Fruit fly (Drosophila melanogaster): ENCODE measurements around the gene Cad96Ca.

DNA sequence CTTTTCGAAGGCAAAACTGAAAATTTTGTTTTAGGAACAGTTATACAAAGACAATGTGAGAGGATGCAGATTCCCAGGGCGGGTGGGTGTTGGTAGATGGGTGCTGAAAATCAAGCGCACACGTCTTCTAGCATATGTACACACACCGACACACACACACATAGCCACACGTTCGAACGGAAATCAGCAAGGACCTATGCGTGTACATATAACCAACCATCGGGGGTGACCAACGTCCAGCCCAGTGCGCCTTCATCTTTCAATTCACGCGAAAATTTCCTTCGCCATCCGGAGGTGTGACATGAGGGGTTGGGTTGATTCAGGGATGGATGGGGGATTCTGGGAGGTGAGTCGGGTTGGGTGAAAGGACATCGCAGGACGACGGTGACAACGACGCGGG lies 26.7 kb downstream of the Cad96Ca start:
- no peak for TF ChIP-seq psq (optimal IDR thresholded peaks at IDR 0.05)
- no peak for TF ChIP-seq h (optimal IDR thresholded peaks at IDR 0.05)
- no peak for TF ChIP-seq Sin3A (optimal IDR thresholded peaks at IDR 0.05)
- no peak for TF ChIP-seq insv (optimal IDR thresholded peaks at IDR 0.05)
- TF ChIP-seq Myc (optimal IDR thresholded peaks at IDR 0.05) = no peak
- TF ChIP-seq ttk (optimal IDR thresholded peaks at IDR 0.05) = no peak

All from Kc167 (cell line).